Fruit fly (Drosophila melanogaster) whole organism, wandering third instar larva: ENCODE results near the gene vito.

Source experiments
- Abd-B ChIP-seq: fragments of >200 bp; optimal IDR thresholded peaks from 2 replicates; lab custom pipeline; 2017; ENCODE audit warnings: missing biosample characterization, missing genetic modification characterization
- CG32264 ChIP-seq: fragments of 200-800 bp; sonication (Bioruptor generic); optimal IDR thresholded peaks from 2 replicates; lab custom pipeline; 2016; ENCODE audit warnings: missing biosample characterization, missing genetic modification characterization
- CG9705 ChIP-seq: fragments of 200-800 bp; sonication (Bioruptor generic); optimal IDR thresholded peaks from 2 replicates; lab custom pipeline; 2018; ENCODE audit warnings: missing biosample characterization, mild to moderate bottlenecking, missing genetic modification characterization
- CrebA ChIP-seq: fragments of 200-800 bp; sonication (Bioruptor generic); optimal IDR thresholded peaks from 2 replicates; lab custom pipeline; 2016; ENCODE audit warnings: missing biosample characterization, mild to moderate bottlenecking, missing genetic modification characterization, borderline replicate concordance
- Dfd ChIP-seq: fragments of >200 bp; optimal IDR thresholded peaks from 2 replicates; lab custom pipeline; 2017; ENCODE audit warnings: missing biosample characterization, missing genetic modification characterization
- Dif ChIP-seq: fragments of 200-275, 200-300 bp; sonication (Bioruptor generic); optimal IDR thresholded peaks from 2 replicates; lab custom pipeline; 2018; ENCODE audit warnings: missing biosample characterization, missing genetic modification characterization; ENCODE audit not compliant: partially characterized antibody
- GATAd ChIP-seq: sonication (Bioruptor generic); optimal IDR thresholded peaks from 2 replicates; lab custom pipeline; 2016; ENCODE audit warnings: missing biosample characterization, missing genetic modification characterization
- HLH106 ChIP-seq: fragments of 200-800 bp; optimal IDR thresholded peaks from 3 replicates; lab custom pipeline; 2019; ENCODE audit warnings: missing biosample characterization, mild to moderate bottlenecking, missing genetic modification characterization, moderate library complexity
- Hnf4 ChIP-seq: fragments of 200-800 bp; sonication (Bioruptor generic); optimal IDR thresholded peaks from 2 replicates; lab custom pipeline; 2016; ENCODE audit warnings: missing biosample characterization, mild to moderate bottlenecking, missing genetic modification characterization
- Hr83 ChIP-seq: fragments of 200-300 bp; sonication (Bioruptor generic); optimal IDR thresholded peaks from 2 replicates; lab custom pipeline; 2016; ENCODE audit warnings: missing biosample characterization, mild to moderate bottlenecking, missing genetic modification characterization, moderate library complexity; ENCODE audit not compliant: poor library complexity, severe bottlenecking
- Mio ChIP-seq: sonication (Bioruptor generic); optimal IDR thresholded peaks from 2 replicates; lab custom pipeline; 2016; ENCODE audit warnings: missing biosample characterization, missing genetic modification characterization
- Myc ChIP-seq: fragments of >200 bp; optimal IDR thresholded peaks from 2 replicates; lab custom pipeline; 2017
- N ChIP-seq: fragments of >200 bp; optimal IDR thresholded peaks from 2 replicates; lab custom pipeline; 2018; ENCODE audit warnings: missing biosample characterization, missing external identifiers, missing genetic modification characterization
- OdsH ChIP-seq: fragments of 200-800 bp; sonication (Bioruptor generic); optimal IDR thresholded peaks from 2 replicates; lab custom pipeline; 2016; ENCODE audit warnings: missing biosample characterization, mild to moderate bottlenecking, missing genetic modification characterization
- Rel ChIP-seq, 2 experiments: fragments of 200-800 bp; sonication (Bioruptor generic) in 1 of 2; optimal IDR thresholded peaks; 2 replicates in 1 of 2; 3 replicates in 1 of 2; lab custom pipeline; 2016 to 2019; ENCODE audit warnings: mild to moderate bottlenecking in 2 of 2, missing biosample characterization in 2 of 2, missing genetic modification characterization in 2 of 2, moderate library complexity in 1 of 2
- Sp1 ChIP-seq: fragments of 200-800 bp; sonication (Bioruptor generic); optimal IDR thresholded peaks from 3 replicates; lab custom pipeline; 2019; ENCODE audit warnings: missing biosample characterization, mild to moderate bottlenecking, missing genetic modification characterization, moderate library complexity
- Vsx2 ChIP-seq: fragments of 200-300, 225-300 bp; sonication (Bioruptor generic); optimal IDR thresholded peaks from 2 replicates; lab custom pipeline; 2018; ENCODE audit warnings: missing biosample characterization, missing genetic modification characterization; ENCODE audit not compliant: partially characterized antibody
- dl ChIP-seq, 2 experiments: fragments of 175-275, 200-275 bp in 1 of 2; fragments of 200-275 bp in 1 of 2; sonication (Bioruptor generic); optimal IDR thresholded peaks; lab custom pipeline; 2018; ENCODE audit warnings: mild to moderate bottlenecking in 2 of 2, missing biosample characterization in 2 of 2, missing genetic modification characterization in 2 of 2, moderate library complexity in 2 of 2; ENCODE audit not compliant: partially characterized antibody in 2 of 2, insufficient read depth in 1 of 2
- dmrt93B ChIP-seq: fragments of 200-800 bp; sonication (Bioruptor generic); optimal IDR thresholded peaks from 2 replicates; lab custom pipeline; 2018; ENCODE audit warnings: missing biosample characterization, mild to moderate bottlenecking, missing genetic modification characterization
- dsf ChIP-seq: sonication (Bioruptor generic); optimal IDR thresholded peaks from 2 replicates; lab custom pipeline; 2016; ENCODE audit warnings: missing biosample characterization, missing genetic modification characterization, borderline replicate concordance
- foxo ChIP-seq, 2 experiments: fragments of 200-800 bp; sonication (Bioruptor generic); optimal IDR thresholded peaks; 2 replicates in 1 of 2; 3 replicates in 1 of 2; lab custom pipeline; 2016 to 2017; ENCODE audit warnings: missing biosample characterization in 2 of 2, missing genetic modification characterization in 2 of 2
- fru ChIP-seq: fragments of 200-800 bp; sonication (Bioruptor generic); optimal IDR thresholded peaks from 3 replicates; lab custom pipeline; 2016; ENCODE audit warnings: missing biosample characterization, mild to moderate bottlenecking, missing genetic modification characterization
- h ChIP-seq: fragments of 200-800 bp; sonication (Bioruptor generic); optimal IDR thresholded peaks from 3 replicates; lab custom pipeline; 2016; ENCODE audit warnings: missing biosample characterization, mild to moderate bottlenecking, missing genetic modification characterization
- jim ChIP-seq: fragments of 175-275, 200-325 bp; sonication (Bioruptor generic); optimal IDR thresholded peaks from 2 replicates; lab custom pipeline; 2016; ENCODE audit warnings: missing biosample characterization, mild to moderate bottlenecking, missing genetic modification characterization
- lola ChIP-seq: fragments of >200 bp; optimal IDR thresholded peaks from 2 replicates; lab custom pipeline; 2017; ENCODE audit warnings: missing biosample characterization, missing genetic modification characterization
- pan ChIP-seq: fragments of >200 bp; optimal IDR thresholded peaks from 2 replicates; lab custom pipeline; 2017
- psq ChIP-seq: fragments of 200-800 bp; sonication (Bioruptor generic); optimal IDR thresholded peaks from 3 replicates; lab custom pipeline; 2017; ENCODE audit warnings: missing biosample characterization, mild to moderate bottlenecking, missing genetic modification characterization, moderate library complexity
- sage ChIP-seq: fragments of 200-800 bp; sonication (Bioruptor generic); optimal IDR thresholded peaks from 2 replicates; lab custom pipeline; 2016; ENCODE audit warnings: missing biosample characterization, mild to moderate bottlenecking, missing genetic modification characterization
- sv ChIP-seq: fragments of 200-800 bp; sonication (Bioruptor generic); optimal IDR thresholded peaks from 3 replicates; lab custom pipeline; 2016; ENCODE audit warnings: missing biosample characterization, missing genetic modification characterization
- tai ChIP-seq: sonication (Bioruptor generic); optimal IDR thresholded peaks from 2 replicates; lab custom pipeline; 2016; ENCODE audit warnings: missing biosample characterization, missing genetic modification characterization
- usp ChIP-seq: fragments of >200 bp; optimal IDR thresholded peaks from 2 replicates; lab custom pipeline; 2017; ENCODE audit warnings: missing biosample characterization, missing genetic modification characterization
- woc ChIP-seq: sonication (Bioruptor generic); optimal IDR thresholded peaks from 2 replicates; lab custom pipeline; 2016; ENCODE audit warnings: missing biosample characterization, mild to moderate bottlenecking, missing genetic modification characterization

vito gene

DNA sequence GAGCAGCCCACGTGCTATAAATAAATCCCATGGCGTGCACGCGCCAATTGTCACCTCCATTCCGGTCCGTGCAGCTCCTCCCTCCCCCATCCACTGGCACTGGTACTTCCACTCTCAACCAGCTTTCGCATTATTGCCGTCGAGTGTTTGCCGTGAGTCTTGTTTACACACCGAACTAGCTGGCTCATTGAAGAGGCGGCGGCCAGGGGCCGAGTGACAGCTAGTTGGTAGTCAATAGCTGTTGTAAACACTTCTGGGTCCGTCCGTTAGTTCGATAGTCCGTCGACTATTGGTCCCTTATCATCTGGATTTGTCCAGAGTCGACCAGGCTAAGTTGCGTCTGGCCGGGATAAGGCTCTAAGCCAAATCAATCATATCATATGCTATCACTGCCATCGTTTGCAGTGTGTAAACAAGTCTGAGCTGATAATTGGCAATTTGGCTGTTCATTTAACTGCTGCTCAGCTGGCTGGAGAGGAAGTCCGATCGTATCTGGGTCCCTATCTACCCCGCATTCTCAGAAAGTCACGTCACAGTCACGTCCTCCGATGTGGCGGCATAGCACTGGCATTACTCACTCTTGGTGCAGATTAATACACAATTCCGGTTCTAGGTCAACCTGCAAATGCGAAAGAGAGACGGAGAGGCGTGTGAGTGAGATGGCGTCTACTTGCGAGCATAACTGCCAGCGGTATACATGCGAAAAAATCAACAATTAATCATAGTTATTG, 30.4 kb upstream of the vito start:
- TF ChIP-seq Rel (GFP tag; optimal IDR thresholded peaks at IDR 0.05; lab: Kevin White, UChicago): no peak
- TF ChIP-seq Rel (tag; optimal IDR thresholded peaks at IDR 0.05; lab: Kevin White, UChicago): no peak
- no peak for TF ChIP-seq HLH106 (tag; lab: Kevin White, UChicago)

DNA sequence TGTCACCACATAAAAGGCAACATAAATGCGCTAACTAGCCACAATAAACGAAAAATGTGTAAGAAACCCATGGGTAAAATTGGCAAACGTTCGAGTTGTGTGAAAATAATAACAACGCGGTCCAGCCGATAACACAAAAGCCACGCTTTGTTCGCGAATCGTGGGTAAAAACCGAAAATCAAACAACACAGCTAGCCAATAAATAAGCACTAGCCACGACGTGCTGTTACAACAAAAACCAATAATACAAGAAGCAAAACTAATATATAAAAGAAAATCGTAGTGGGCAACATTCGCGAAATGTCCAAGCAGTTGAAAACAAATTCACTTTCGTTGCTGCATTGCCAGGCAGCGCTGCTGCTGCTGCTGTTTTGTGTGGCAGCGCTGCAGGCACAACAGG, 25.6 kb upstream of the vito start, which contains the start of gene CG42272:
CG42272 (plus strand) TSS at position 301 of the 400 bp plus-strand sequence.
- TF ChIP-seq Hnf4 (no peak), GATAd (GFP tag; lab: Kevin White, UChicago) (no peak), Dif (no peak), psq (GFP tag; lab: Kevin White, UChicago) (no peak), usp (no peak), CG9705 (GFP tag; lab: Kevin White, UChicago) (no peak), CG32264 (GFP tag; lab: Kevin White, UChicago) (no peak), dsf (GFP tag; lab: Kevin White, UChicago) (no peak), woc (GFP tag; lab: Kevin White, UChicago) (no peak), foxo (GFP tag; optimal IDR thresholded peaks at IDR 0.05; lab: Kevin White, UChicago) (no peak), sage (no peak), Rel (GFP tag; optimal IDR thresholded peaks at IDR 0.05; lab: Kevin White, UChicago) (no peak), Rel (tag; optimal IDR thresholded peaks at IDR 0.05; lab: Kevin White, UChicago) (no peak), OdsH (GFP tag; lab: Kevin White, UChicago) (no peak), HLH106 (tag; lab: Kevin White, UChicago) (no peak), Mio (GFP tag; lab: Kevin White, UChicago) (no peak), Myc (lab: Kevin White, UChicago) (no peak), tai (GFP tag; lab: Kevin White, UChicago) (no peak), Abd-B (GFP tag; lab: Kevin White, UChicago) (no peak)

DNA sequence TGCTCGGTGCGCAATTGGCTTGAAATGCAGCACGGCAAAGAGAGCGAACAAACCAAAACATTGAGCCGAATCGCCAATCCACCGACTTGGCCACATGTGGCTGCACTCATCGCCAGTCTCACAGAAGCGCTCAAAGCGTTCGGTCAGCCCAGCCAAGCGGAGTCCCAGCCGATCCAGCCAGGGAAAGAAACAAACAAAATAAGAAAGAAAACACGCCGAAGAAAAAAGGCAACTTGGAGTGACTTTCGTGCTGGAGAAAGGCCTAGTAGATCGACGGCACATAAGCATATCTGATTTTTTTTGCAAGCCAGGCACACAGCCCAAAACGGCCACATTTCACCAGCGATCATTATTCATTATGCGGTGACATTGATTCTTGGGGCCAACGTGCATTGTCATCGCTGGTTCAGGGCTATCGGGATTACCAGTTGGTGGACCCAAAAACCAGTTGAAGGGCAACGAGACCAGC, 25.0 kb upstream of the vito start:
- TF ChIP-seq Dfd (GFP tag; lab: Kevin White, UChicago): no peak
- TF ChIP-seq lola (GFP tag; lab: Kevin White, UChicago): no peak
- TF ChIP-seq Sp1 (GFP tag; lab: Kevin White, UChicago): peak; percentile 41
- TF ChIP-seq psq (GFP tag; lab: Kevin White, UChicago): peak; percentile 16

DNA sequence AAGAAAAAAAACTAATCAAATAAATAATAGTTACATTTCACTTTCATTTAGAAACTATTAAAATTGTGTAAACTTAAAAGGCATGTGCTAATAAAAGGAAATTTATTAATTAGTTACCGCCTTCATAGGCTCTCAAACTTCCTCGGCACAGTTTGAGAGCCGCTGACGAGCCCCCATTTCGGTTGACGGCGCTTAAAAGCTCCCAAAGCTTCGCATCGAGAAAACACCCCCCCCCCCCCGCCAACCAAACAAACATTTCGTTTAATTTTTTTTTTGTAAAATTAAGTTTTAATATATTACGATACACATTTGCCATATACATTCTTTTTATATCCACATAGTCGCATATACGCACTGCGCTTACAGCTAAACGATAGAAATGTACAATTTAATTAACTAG, 20.1 kb upstream of the vito start:
- TF ChIP-seq Dfd (GFP tag; lab: Kevin White, UChicago): no peak
- TF ChIP-seq Myc (lab: Kevin White, UChicago): peak; percentile 15

DNA sequence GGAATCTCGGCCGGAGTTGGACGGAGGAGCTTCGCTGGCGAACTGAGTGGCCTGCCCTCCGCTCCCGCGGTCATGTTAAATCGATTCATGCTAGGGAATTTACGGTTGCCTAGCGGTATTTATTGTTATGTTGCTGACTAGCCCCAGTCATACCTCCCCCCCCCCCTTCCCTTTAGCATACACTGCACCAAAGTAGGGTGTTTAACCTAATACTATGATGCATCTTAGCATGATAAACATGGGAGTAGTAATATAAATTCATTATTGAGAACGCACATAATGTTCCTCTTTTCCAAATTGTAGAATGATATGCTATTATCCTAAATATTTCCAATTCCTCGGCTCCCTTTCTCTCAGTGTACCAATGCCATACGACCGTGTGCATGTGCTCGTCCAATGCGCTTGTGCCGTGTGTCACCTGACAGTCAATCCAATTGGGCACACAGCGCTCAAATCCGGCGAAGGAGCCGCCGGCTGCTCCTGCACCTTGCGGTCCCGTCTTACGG, 19.4 kb upstream of the vito start, which contains the start of gene Tektin-C:
Tektin-C (minus strand) TSS at position 51 of the 506 bp plus-strand sequence.
- TF ChIP-seq Hr83 (GFP tag; lab: Kevin White, UChicago): no peak
- TF ChIP-seq Vsx2 (GFP tag; lab: Kevin White, UChicago): no peak
- no peak for TF ChIP-seq pan (lab: Kevin White, UChicago)
- no peak for TF ChIP-seq woc (GFP tag; lab: Kevin White, UChicago)
- TF ChIP-seq usp: no peak
- TF ChIP-seq, all 38 proteins: peak for 0

DNA sequence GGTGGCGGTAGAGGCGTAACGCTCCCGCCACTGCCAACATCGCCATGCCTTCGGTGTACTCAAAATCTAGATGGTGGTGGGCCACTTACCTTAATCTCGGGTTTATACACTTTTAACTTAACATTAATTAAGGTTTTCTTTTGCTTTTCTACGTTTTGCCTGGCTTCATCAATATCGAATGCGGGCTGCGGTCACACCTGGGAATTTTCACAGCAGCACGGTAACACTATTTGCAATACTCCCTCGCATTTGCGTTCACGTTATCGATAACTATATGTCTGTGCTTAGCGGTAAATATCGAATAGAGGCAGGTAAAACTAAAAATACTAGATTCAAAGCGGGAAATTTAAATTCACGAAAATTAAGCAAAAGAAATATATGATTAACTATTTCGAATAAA, 16.8 kb upstream of the vito start, which contains the start of gene Bre1:
Bre1 (minus strand) TSS at position 226 of the 400 bp plus-strand sequence.
- TF ChIP-seq tai (GFP tag; lab: Kevin White, UChicago): no peak
- no peak for TF ChIP-seq fru (GFP tag; lab: Kevin White, UChicago)
- no peak for TF ChIP-seq foxo (GFP tag; optimal IDR thresholded peaks at IDR 0.05; lab: Kevin White, UChicago)
- no peak for TF ChIP-seq GATAd (GFP tag; lab: Kevin White, UChicago)
- TF ChIP-seq Dfd (GFP tag; lab: Kevin White, UChicago): no peak
- TF ChIP-seq Myc (lab: Kevin White, UChicago): no peak
- TF ChIP-seq dmrt93B (GFP tag; lab: Kevin White, UChicago): no peak
- no peak for TF ChIP-seq N (GFP tag; lab: Kevin White, UChicago)
- TF ChIP-seq CrebA (GFP tag; lab: Kevin White, UChicago): no peak
- TF ChIP-seq dl (GFP tag; optimal IDR thresholded peaks at IDR 0.05; lab: Kevin White, UChicago; ENCODE audit: insufficient read depth in 1 of 2, partially characterized antibody in 2 of 2): no peak
- TF ChIP-seq sv (GFP tag; lab: Kevin White, UChicago): no peak
- TF ChIP-seq jim: no peak
- TF ChIP-seq h (GFP tag; lab: Kevin White, UChicago): no peak
- TF ChIP-seq CG32264 (GFP tag; lab: Kevin White, UChicago): no peak
- no peak for TF ChIP-seq Dif
